Worm (Caenorhabditis elegans): ENCODE results near the gene str-30.
A peak's percentile ranks its signal among the peaks of the same experiment; 100 is the strongest.

The str-30 gene

ce11 chrV:3717751-3718150, 7.1 kb upstream of the str-30 start:
- TF ChIP-seq ztf-11 (tag; optimal IDR thresholded peaks at IDR 0.05) (peak in 1 of 2 experiments; percentile 36), ets-5 (GFP tag; IDR thresholded peaks at IDR 0.05) (no peak), sup-37 (GFP tag; optimal IDR thresholded peaks at IDR 0.05) (no peak), egl-27 (tag; optimal IDR thresholded peaks at IDR 0.05) (no peak), mef-2 (tag; optimal IDR thresholded peaks at IDR 0.05) (no peak), ceh-88 (GFP tag; IDR thresholded peaks at IDR 0.05) (no peak), sox-4 (tag; optimal IDR thresholded peaks at IDR 0.05) (peak; percentile 10), nhr-71 (tag; optimal IDR thresholded peaks at IDR 0.05) (peak; percentile 67), hlh-17 (GFP tag; optimal IDR thresholded peaks at IDR 0.05; ENCODE audit: borderline replicate concordance) (no peak), fkh-10 (GFP tag; optimal IDR thresholded peaks at IDR 0.05) (peak; percentile 88), F16B12.6 (tag; optimal IDR thresholded peaks at IDR 0.05) (no peak), grh-1 (GFP tag; IDR thresholded peaks at IDR 0.05) (no peak), unc-130 (tag; optimal IDR thresholded peaks at IDR 0.05) (no peak), tlp-1 (tag; optimal IDR thresholded peaks at IDR 0.05) (no peak), ces-1 (GFP tag; optimal IDR thresholded peaks at IDR 0.05) (no peak), C34B4.2 (tag; optimal IDR thresholded peaks at IDR 0.05) (no peak), Y116A8C.19 (tag; optimal IDR thresholded peaks at IDR 0.05; ENCODE audit: borderline replicate concordance) (no peak), nhr-90 (tag; optimal IDR thresholded peaks at IDR 0.05; ENCODE audit: poor library complexity) (no peak), ceh-82 (tag; optimal IDR thresholded peaks at IDR 0.05) (peak in 2 of 3 experiments; percentile 36 to 65), nhr-19 (GFP tag; conservative IDR thresholded peaks at IDR 0.05) (peak; percentile 26), ceh-8 (GFP tag; optimal IDR thresholded peaks at IDR 0.05) (peak; percentile 38), rnt-1 (tag; optimal IDR thresholded peaks at IDR 0.05) (no peak), alr-1 (tag; optimal IDR thresholded peaks at IDR 0.05; ENCODE audit: borderline replicate concordance) (no peak), unc-86 (tag; optimal IDR thresholded peaks at IDR 0.05) (peak; percentile 77), C16A3.4 (tag; optimal IDR thresholded peaks at IDR 0.05) (no peak), zip-4 (GFP tag; optimal IDR thresholded peaks at IDR 0.05) (no peak), nhr-20 (tag; optimal IDR thresholded peaks at IDR 0.05) (no peak), unc-62 (GFP tag; optimal IDR thresholded peaks at IDR 0.05) (no peak), nhr-12 (tag; optimal IDR thresholded peaks at IDR 0.05) (no peak), lin-35 (GFP tag; optimal IDR thresholded peaks at IDR 0.05) (peak in 1 of 2 experiments; percentile 39), pax-3 (tag; optimal IDR thresholded peaks at IDR 0.05) (no peak), lsy-2 (tag; optimal IDR thresholded peaks at IDR 0.05) (peak; percentile 19 to 58), pqm-1 (tag; optimal IDR thresholded peaks at IDR 0.05) (no peak), vab-15 (tag; optimal IDR thresholded peaks at IDR 0.05) (no peak), snu-23 (GFP tag; optimal IDR thresholded peaks at IDR 0.05) (peak; percentile 57), pag-3 (tag; optimal IDR thresholded peaks at IDR 0.05; ENCODE audit: borderline replicate concordance, insufficient read depth) (no peak), hpl-2 (GFP tag; optimal IDR thresholded peaks at IDR 0.05) (no peak), skn-1 (tag; optimal IDR thresholded peaks at IDR 0.05) (peak; percentile 45), unc-30 (tag; optimal IDR thresholded peaks at IDR 0.05) (no peak), nhr-84 (tag; optimal IDR thresholded peaks at IDR 0.05) (no peak), nhr-85 (tag) (no peak), unc-98 (GFP tag; IDR thresholded peaks at IDR 0.05) (no peak), mdl-1 (tag; optimal IDR thresholded peaks at IDR 0.05) (no peak), ceh-90 (tag; optimal IDR thresholded peaks at IDR 0.05) (no peak), irx-1 (tag; optimal IDR thresholded peaks at IDR 0.05) (no peak), nhr-237 (tag; optimal IDR thresholded peaks at IDR 0.05) (no peak), aha-1 (tag; optimal IDR thresholded peaks at IDR 0.05) (no peak), ceh-63 (GFP tag; optimal IDR thresholded peaks at IDR 0.05) (no peak), dsc-1 (tag; optimal IDR thresholded peaks at IDR 0.05) (peak; percentile 43), nhr-11 (tag; optimal IDR thresholded peaks at IDR 0.05) (no peak), ztf-4 (tag; optimal IDR thresholded peaks at IDR 0.05) (no peak), mab-9 (GFP tag; IDR thresholded peaks at IDR 0.05) (0 out of 2 replicates have a peak, but pooled peaks have one; percentile 9), dpl-1 (GFP tag; optimal IDR thresholded peaks at IDR 0.05) (peak in 1 of 3 experiments; percentile 20)
